Fruit fly (Drosophila melanogaster): ENCODE measurements around the gene CG5665.

DNA sequence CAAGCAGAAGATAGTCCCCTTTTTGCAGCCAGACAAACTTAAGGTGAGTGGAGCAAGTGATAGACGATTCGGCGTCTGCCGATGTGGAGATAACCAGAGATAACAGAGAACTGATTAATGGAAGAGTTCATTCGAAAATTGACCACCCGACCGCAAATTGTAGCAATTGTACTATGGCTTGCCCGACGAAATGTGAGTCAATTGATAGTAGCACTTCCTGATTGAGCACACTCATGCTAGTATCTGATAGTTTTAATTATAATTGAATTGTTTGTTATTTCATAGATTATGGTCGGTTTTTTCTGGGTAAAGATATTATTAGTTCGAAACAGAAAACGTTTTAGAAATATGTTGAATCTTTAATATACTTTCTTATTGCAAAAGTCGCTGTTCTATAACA lies 3.9 kb upstream of the CG5665 start:
- no peak for TF ChIP-seq Sin3A (optimal IDR thresholded peaks at IDR 0.05)
- no peak for TF ChIP-seq psq (optimal IDR thresholded peaks at IDR 0.05)

Data from Kc167 (cell line).